Worm (Caenorhabditis elegans) whole organism, mixed stage, embryonic: Measurements from ENCODE around the gene snap-1.

Experiments used
- M03D4.4 ChIP-seq: sonication (generic microtip); optimal IDR thresholded peaks from 2 replicates; lab custom pipeline; 2017; ENCODE audit warnings: mild to moderate bottlenecking, missing genetic modification characterization, missing compliant biosample characterization
- bed-3 ChIP-seq: fragments of 200-800 bp; sonication (Bioruptor generic); optimal IDR thresholded peaks from 3 replicates; lab custom pipeline; 2018; ENCODE audit warnings: mild to moderate bottlenecking, missing genetic modification characterization, moderate library complexity, missing compliant biosample characterization
- blmp-1 ChIP-seq: fragments of 150-350 bp; optimal IDR thresholded peaks from 2 replicates; lab custom pipeline; 2014; ENCODE audit warnings: missing biosample characterization, missing genetic modification characterization
- ceh-43 ChIP-seq: fragments of 200-800 bp; sonication (Bioruptor generic); optimal IDR thresholded peaks from 2 replicates; lab custom pipeline; 2018; ENCODE audit warnings: mild to moderate bottlenecking, missing genetic modification characterization, moderate library complexity, missing compliant biosample characterization
- ceh-83 ChIP-seq: fragments of 200-800 bp; sonication (Bioruptor generic); optimal IDR thresholded peaks from 2 replicates; lab custom pipeline; 2018; ENCODE audit warnings: mild to moderate bottlenecking, missing genetic modification characterization, missing compliant biosample characterization
- ces-1 ChIP-seq: fragments of 150-350 bp; optimal IDR thresholded peaks from 2 replicates; lab custom pipeline; 2014; ENCODE audit warnings: missing biosample characterization, missing genetic modification reagents, missing genetic modification characterization
- cnd-1 ChIP-seq: fragments of 200-800 bp; sonication (Bioruptor generic); optimal IDR thresholded peaks from 2 replicates; lab custom pipeline; 2018; ENCODE audit warnings: mild to moderate bottlenecking, missing genetic modification characterization, missing compliant biosample characterization
- drap-1 ChIP-seq: fragments of 200-800 bp; sonication (Bioruptor generic); optimal IDR thresholded peaks from 3 replicates; lab custom pipeline; 2018; ENCODE audit warnings: mild to moderate bottlenecking, missing genetic modification characterization, missing compliant biosample characterization
- elt-1 ChIP-seq: sonication (generic microtip); optimal IDR thresholded peaks from 2 replicates; lab custom pipeline; 2017; ENCODE audit warnings: missing genetic modification characterization, mild to moderate bottlenecking, missing compliant biosample characterization, antibody characterized with exemption, moderate library complexity, borderline replicate concordance; ENCODE audit not compliant: insufficient read depth
- flh-1 ChIP-seq: fragments of 200-800 bp; sonication (Bioruptor generic); optimal IDR thresholded peaks from 2 replicates; lab custom pipeline; 2018; ENCODE audit warnings: mild to moderate bottlenecking, missing genetic modification characterization, moderate library complexity, missing compliant biosample characterization
- ham-2 ChIP-seq: fragments of 200-800 bp; sonication (Bioruptor generic); optimal IDR thresholded peaks from 2 replicates; lab custom pipeline; 2018; ENCODE audit warnings: mild to moderate bottlenecking, missing genetic modification characterization, missing compliant biosample characterization
- hlh-1 ChIP-seq: fragments of 150-350 bp; optimal IDR thresholded peaks from 2 replicates; lab custom pipeline; 2014; ENCODE audit warnings: missing biosample characterization, missing genetic modification reagents, missing genetic modification characterization
- lin-13 ChIP-seq: fragments of 150-350 bp; optimal IDR thresholded peaks from 2 replicates; lab custom pipeline; 2014; ENCODE audit warnings: missing biosample characterization, missing genetic modification characterization
- lsy-2 ChIP-seq: fragments of 150-350 bp; optimal IDR thresholded peaks from 2 replicates; lab custom pipeline; 2014; ENCODE audit warnings: missing biosample characterization, missing genetic modification characterization
- mab-5 ChIP-seq: fragments of 150-350 bp; optimal IDR thresholded peaks from 2 replicates; lab custom pipeline; 2014; ENCODE audit warnings: missing biosample characterization, missing genetic modification characterization
- mep-1 ChIP-seq: fragments of 150-350 bp; optimal IDR thresholded peaks from 2 replicates; lab custom pipeline; 2017; ENCODE audit warnings: missing biosample characterization, missing genetic modification reagents, missing genetic modification characterization, inconsistent platforms
- mls-2 ChIP-seq: sonication (generic microtip); optimal IDR thresholded peaks from 2 replicates; lab custom pipeline; 2016; ENCODE audit warnings: mild to moderate bottlenecking, missing genetic modification characterization, moderate library complexity, missing compliant biosample characterization
- nhr-12 ChIP-seq: fragments of 150-350 bp; optimal IDR thresholded peaks from 2 replicates; lab custom pipeline; 2014; ENCODE audit warnings: missing biosample characterization, missing genetic modification characterization
- nhr-2 ChIP-seq: fragments of 150-350 bp; optimal IDR thresholded peaks from 2 replicates; lab custom pipeline; 2014; ENCODE audit warnings: missing biosample characterization, missing genetic modification characterization
- nhr-237 ChIP-seq: fragments of 150-350 bp; optimal IDR thresholded peaks from 2 replicates; lab custom pipeline; 2014; ENCODE audit warnings: missing biosample characterization, missing genetic modification characterization
- nhr-28 ChIP-seq: fragments of 150-350 bp; optimal IDR thresholded peaks from 2 replicates; lab custom pipeline; 2014; ENCODE audit warnings: missing biosample characterization, missing genetic modification characterization
- pha-4 ChIP-seq: fragments of 150-350 bp; optimal IDR thresholded peaks from 2 replicates; lab custom pipeline; 2018; ENCODE audit warnings: missing biosample characterization, missing genetic modification reagents, missing genetic modification characterization
- sem-2 ChIP-seq: fragments of 200-800 bp; sonication (Bioruptor generic); optimal IDR thresholded peaks from 2 replicates; lab custom pipeline; 2018; ENCODE audit warnings: mild to moderate bottlenecking, missing genetic modification characterization, missing compliant biosample characterization
- snpc-4 ChIP-seq: fragments of 150-350 bp; optimal IDR thresholded peaks from 2 replicates; lab custom pipeline; 2014; ENCODE audit warnings: missing biosample characterization, missing genetic modification characterization
- sptf-1 ChIP-seq: sonication (generic microtip); optimal IDR thresholded peaks from 2 replicates; lab custom pipeline; 2017; ENCODE audit warnings: mild to moderate bottlenecking, missing genetic modification characterization, moderate library complexity, missing compliant biosample characterization
- tbx-8 ChIP-seq: fragments of 200-800 bp; sonication (Bioruptor generic); optimal IDR thresholded peaks from 2 replicates; lab custom pipeline; 2018; ENCODE audit warnings: mild to moderate bottlenecking, missing genetic modification characterization, moderate library complexity, missing compliant biosample characterization
- unc-120 ChIP-seq: sonication (generic microtip); optimal IDR thresholded peaks from 2 replicates; lab custom pipeline; 2017; ENCODE audit warnings: missing genetic modification characterization, missing compliant biosample characterization; ENCODE audit not compliant: poor library complexity, severe bottlenecking
- unc-39 ChIP-seq: fragments of 150-350 bp; optimal IDR thresholded peaks from 2 replicates; lab custom pipeline; 2014; ENCODE audit warnings: missing biosample characterization, missing genetic modification characterization
- unc-62 ChIP-seq: fragments of 150-350 bp; optimal IDR thresholded peaks from 2 replicates; lab custom pipeline; 2014; ENCODE audit warnings: missing biosample characterization, missing genetic modification reagents, missing genetic modification characterization
- zip-8 ChIP-seq: fragments of 150-350 bp; optimal IDR thresholded peaks from 2 replicates; lab custom pipeline; 2014; ENCODE audit warnings: missing biosample characterization, missing genetic modification characterization

snap-1 gene

ce11 chrV:8130149-8130661 is at the start of gene snap-1:
Gene snap-1 (plus strand): TSS chrV:8130611.
- no peak for TF ChIP-seq ceh-43
- no peak for TF ChIP-seq unc-62 (GFP tag; lab: Kevin White, UChicago)
- TF ChIP-seq ceh-83, result no peak
- no peak for TF ChIP-seq nhr-28
- TF ChIP-seq zip-8 (tag; lab: Kevin White, UChicago), result no peak
- peak; percentile 21 for TF ChIP-seq pha-4
- TF ChIP-seq lin-13 (tag; lab: Kevin White, UChicago), result no peak
- no peak for TF ChIP-seq hlh-1 (tag; lab: Kevin White, UChicago)
- TF ChIP-seq cnd-1 (tag; lab: Kevin White, UChicago), result no peak
- no peak for TF ChIP-seq M03D4.4 (tag; lab: Kevin White, UChicago)
- TF ChIP-seq nhr-2 (tag; lab: Kevin White, UChicago), result no peak
- no peak for TF ChIP-seq mls-2
- peak; percentile 52 for TF ChIP-seq ces-1 (GFP tag; lab: Kevin White, UChicago)
- peak; percentile 58 for TF ChIP-seq mep-1 (tag; lab: Kevin White, UChicago)
- TF ChIP-seq unc-120 (tag; lab: Kevin White, UChicago), result no peak
- TF ChIP-seq sem-2 (GFP tag; lab: Kevin White, UChicago), result no peak
- no peak for TF ChIP-seq tbx-8 (GFP tag; lab: Kevin White, UChicago)
- TF ChIP-seq bed-3 (GFP tag; lab: Kevin White, UChicago), result no peak

ce11 chrV:8081579-8081978 is 48.8 kb upstream of the snap-1 start, which contains the start of gene str-131:
Gene str-131 (minus strand): TSS chrV:8081679.
- TF ChIP-seq sem-2 (GFP tag; lab: Kevin White, UChicago), result no peak
- TF ChIP-seq, all 35 proteins: peak for 0

DNA sequence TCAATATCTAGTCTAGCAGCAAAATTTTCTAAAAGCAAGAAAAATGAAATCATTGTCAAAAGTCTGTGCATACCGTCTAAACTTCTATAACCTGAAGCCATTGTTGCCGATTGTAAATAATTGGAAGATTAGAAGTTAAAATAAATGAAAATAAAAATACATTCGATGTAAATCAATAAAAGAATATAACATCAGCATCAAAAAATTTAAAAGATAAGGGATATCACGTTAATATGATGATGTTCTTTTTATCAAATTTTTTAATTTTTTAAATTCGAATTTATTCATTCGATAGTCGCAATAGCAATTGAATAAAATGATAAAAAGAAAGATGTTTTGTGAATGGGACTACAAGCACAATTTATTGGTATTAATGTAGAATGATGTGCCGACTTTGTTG is 45.3 kb upstream of the snap-1 start, which contains the start of gene C09H5.7:
Gene C09H5.7 (minus strand): TSS at position 101 of the 400 bp plus-strand sequence.
- TF ChIP-seq ham-2 (GFP tag; lab: Kevin White, UChicago), result no peak
- TF ChIP-seq elt-1 (tag; lab: Kevin White, UChicago), result no peak
- no peak for TF ChIP-seq flh-1 (GFP tag; lab: Kevin White, UChicago)
- TF ChIP-seq lsy-2 (tag; lab: Kevin White, UChicago), result no peak
- no peak for TF ChIP-seq zip-8 (tag; lab: Kevin White, UChicago)

DNA sequence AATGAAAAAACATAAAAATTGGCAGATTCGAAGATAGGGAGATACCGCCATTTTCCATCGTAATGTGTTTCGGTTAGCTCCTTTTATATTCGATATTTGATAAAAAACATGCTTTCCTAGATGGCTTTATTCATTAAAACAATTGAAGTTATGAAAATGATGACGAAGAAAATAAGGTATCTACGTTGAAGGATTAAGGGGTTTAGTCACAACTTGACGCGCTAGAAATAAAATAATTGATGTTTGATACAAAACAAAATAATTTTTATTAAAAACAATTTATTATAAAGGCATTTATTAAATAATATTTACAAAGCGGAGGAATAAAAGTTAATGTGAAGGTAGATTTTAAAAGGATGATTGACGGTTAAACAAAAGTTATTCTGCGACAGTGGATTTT is 39.8 kb upstream of the snap-1 start, which contains the start of gene str-130:
Gene str-130 (minus strand): TSS at position 101 of the 400 bp plus-strand sequence.
- TF ChIP-seq nhr-28 (no peak), ceh-43 (no peak), elt-1 (tag; lab: Kevin White, UChicago) (no peak), nhr-2 (tag; lab: Kevin White, UChicago) (no peak), zip-8 (tag; lab: Kevin White, UChicago) (no peak), flh-1 (GFP tag; lab: Kevin White, UChicago) (no peak), sptf-1 (tag; lab: Kevin White, UChicago) (no peak), M03D4.4 (tag; lab: Kevin White, UChicago) (no peak), blmp-1 (tag; lab: Kevin White, UChicago) (no peak), snpc-4 (tag; lab: Kevin White, UChicago) (no peak), nhr-12 (tag; lab: Kevin White, UChicago) (no peak), mab-5 (tag; lab: Kevin White, UChicago) (no peak), nhr-237 (tag; lab: Kevin White, UChicago) (no peak)

DNA sequence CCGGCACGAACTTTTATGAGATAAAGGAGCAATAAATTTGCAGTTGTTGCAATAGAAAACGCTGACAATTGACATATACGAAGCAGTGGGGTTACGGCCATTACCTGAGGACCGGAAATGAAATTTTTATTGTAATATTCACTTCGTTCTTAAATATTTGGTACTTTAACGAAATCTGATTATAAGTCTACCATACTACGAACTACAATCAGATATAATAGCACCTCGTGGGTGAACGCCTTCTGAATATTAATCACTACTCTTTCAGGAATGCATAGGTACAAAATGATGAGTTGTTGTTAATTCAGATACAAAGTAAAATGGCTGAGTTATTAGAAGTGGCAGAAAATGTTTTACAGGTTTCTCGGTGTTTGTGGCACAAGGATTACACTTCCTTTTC is 38.0 kb upstream of the snap-1 start, which contains the start of gene str-129:
Gene str-129 (minus strand): TSS at position 101 of the 400 bp plus-strand sequence.
- no peak for TF ChIP-seq ceh-83
- TF ChIP-seq drap-1 (GFP tag; lab: Kevin White, UChicago), result no peak
- TF ChIP-seq flh-1 (GFP tag; lab: Kevin White, UChicago), result no peak
- TF ChIP-seq nhr-12 (tag; lab: Kevin White, UChicago), result no peak
- TF ChIP-seq mab-5 (tag; lab: Kevin White, UChicago), result no peak
- no peak for TF ChIP-seq unc-39 (tag; lab: Kevin White, UChicago)
- no peak for TF ChIP-seq nhr-237 (tag; lab: Kevin White, UChicago)
- TF ChIP-seq sptf-1 (tag; lab: Kevin White, UChicago), result no peak
- no peak for TF ChIP-seq ceh-43
